Fruit fly (Drosophila melanogaster) whole organism, embryonic: ENCODE measurements around the gene Fitm.

ENCODE experiments used
- Adf1 ChIP-seq: fragments of 200-800 bp; sonication (Bioruptor generic); IDR thresholded peaks from 2 replicates; pipeline ENCODE4 v1.3.6; 2022; ENCODE audit warnings: missing biosample characterization, missing genetic modification characterization
- Antp ChIP-seq: fragments of 200-800 bp; sonication (Bioruptor generic); optimal IDR thresholded peaks from 3 replicates; lab custom pipeline; 2016; ENCODE audit warnings: missing biosample characterization, missing genetic modification characterization
- Atf3 ChIP-seq: fragments of 200-800 bp; sonication (Bioruptor generic); optimal IDR thresholded peaks from 3 replicates; lab custom pipeline; 2016; ENCODE audit warnings: missing biosample characterization, missing genetic modification characterization
- Blimp-1 ChIP-seq: fragments of 200-800 bp; sonication (Bioruptor generic); optimal IDR thresholded peaks from 3 replicates; lab custom pipeline; 2018; ENCODE audit warnings: missing biosample characterization, missing genetic modification characterization, mild to moderate bottlenecking, moderate library complexity, missing genetic modification reagents
- C15 ChIP-seq: fragments of 200-800 bp; sonication (Bioruptor generic); IDR thresholded peaks from 3 replicates; pipeline ENCODE4 v1.3.6; 2022; ENCODE audit warnings: missing biosample characterization, missing genetic modification characterization
- CG10321 ChIP-seq: fragments of 200-800 bp; sonication (Bioruptor generic); IDR thresholded peaks from 2 replicates; pipeline ENCODE4 v1.3.6; 2022; ENCODE audit warnings: missing biosample characterization, missing genetic modification characterization
- CG10654 ChIP-seq: fragments of 200-800 bp; sonication (Bioruptor generic); optimal IDR thresholded peaks from 2 replicates; lab custom pipeline; 2016; ENCODE audit warnings: missing biosample characterization, missing genetic modification characterization
- CG10979 ChIP-seq: fragments of 200-800 bp; sonication (Bioruptor generic); optimal IDR thresholded peaks from 2 replicates; lab custom pipeline; 2018; ENCODE audit warnings: missing biosample characterization, mild to moderate bottlenecking, missing genetic modification characterization, moderate library complexity
- CG11247 ChIP-seq: fragments of 200-800 bp; sonication (Bioruptor generic); IDR thresholded peaks from 2 replicates; pipeline ENCODE4 v1.3.6; 2022; ENCODE audit warnings: missing biosample characterization, missing genetic modification characterization
- CG11398 ChIP-seq: fragments of 200-800 bp; sonication (Bioruptor generic); optimal IDR thresholded peaks from 2 replicates; lab custom pipeline; 2016; ENCODE audit warnings: missing biosample characterization, missing genetic modification characterization
- CG14860 ChIP-seq: fragments of 200-800 bp; sonication (Bioruptor generic); IDR thresholded peaks from 3 replicates; pipeline ENCODE4 v1.3.6; 2022; ENCODE audit warnings: missing biosample characterization, missing genetic modification characterization; ENCODE audit not compliant: partially characterized antibody
- CG15479 ChIP-seq: fragments of 200-800 bp; sonication (Bioruptor generic); optimal IDR thresholded peaks from 3 replicates; lab custom pipeline; 2019; ENCODE audit warnings: missing biosample characterization, mild to moderate bottlenecking, missing genetic modification characterization, moderate library complexity
- CG15514 ChIP-seq: fragments of 200-800 bp; sonication (Bioruptor generic); optimal IDR thresholded peaks from 3 replicates; lab custom pipeline; 2017; ENCODE audit warnings: missing biosample characterization, missing genetic modification characterization, mild to moderate bottlenecking, moderate library complexity, missing genetic modification reagents
- CG17186 ChIP-seq: fragments of 200-800 bp; sonication (Bioruptor generic); optimal IDR thresholded peaks from 3 replicates; lab custom pipeline; 2017; ENCODE audit warnings: missing biosample characterization, missing genetic modification reagents, missing genetic modification characterization
- CG3065 ChIP-seq: fragments of 200-800 bp; sonication (Bioruptor generic); optimal IDR thresholded peaks from 2 replicates; lab custom pipeline; 2016; ENCODE audit warnings: missing biosample characterization, missing genetic modification characterization
- CG31365 ChIP-seq: fragments of 200-800 bp; sonication (Bioruptor generic); optimal IDR thresholded peaks from 2 replicates; lab custom pipeline; 2018; ENCODE audit warnings: missing biosample characterization, mild to moderate bottlenecking, missing genetic modification characterization
- CG4328 ChIP-seq: fragments of 200-800 bp; sonication (Bioruptor generic); optimal IDR thresholded peaks from 3 replicates; lab custom pipeline; 2017; ENCODE audit warnings: missing biosample characterization, missing genetic modification reagents, missing genetic modification characterization
- CG4820 ChIP-seq: fragments of 200-800 bp; sonication (Bioruptor generic); optimal IDR thresholded peaks from 3 replicates; lab custom pipeline; 2016; ENCODE audit warnings: missing biosample characterization, missing genetic modification characterization
- CG5245 ChIP-seq: fragments of 200-800 bp; sonication (Bioruptor generic); optimal IDR thresholded peaks from 3 replicates; lab custom pipeline; 2016; ENCODE audit warnings: missing biosample characterization, missing genetic modification characterization
- CG9817 ChIP-seq: fragments of 200-800 bp; sonication (Bioruptor generic); optimal IDR thresholded peaks from 2 replicates; lab custom pipeline; 2018; ENCODE audit warnings: missing biosample characterization, mild to moderate bottlenecking, missing genetic modification characterization, moderate library complexity
- Dbx ChIP-seq: fragments of 200-800 bp; sonication (Bioruptor generic); IDR thresholded peaks from 3 replicates; pipeline ENCODE4 v1.3.6; 2022; ENCODE audit warnings: missing biosample characterization, missing genetic modification characterization
- Dip3 ChIP-seq: fragments of 200-800 bp; sonication (Bioruptor generic); optimal IDR thresholded peaks from 3 replicates; lab custom pipeline; 2016; ENCODE audit warnings: missing biosample characterization, missing genetic modification characterization
- Ets65A ChIP-seq: fragments of 200-800 bp; sonication (Bioruptor generic); peaks from one replicate; lab custom pipeline; 2016; ENCODE audit warnings: missing biosample characterization, missing genetic modification characterization
- H2.0 ChIP-seq: fragments of 200-800 bp; sonication (Bioruptor generic); IDR thresholded peaks from 2 replicates; pipeline ENCODE4 v1.3.6; 2022; ENCODE audit warnings: missing biosample characterization, missing genetic modification characterization
- HmgD ChIP-seq: fragments of 200-800 bp; sonication (Bioruptor generic); optimal IDR thresholded peaks from 3 replicates; lab custom pipeline; 2016; ENCODE audit warnings: missing biosample characterization, missing genetic modification characterization
- Hr3 ChIP-seq: fragments of 200-800 bp; sonication (Bioruptor generic); optimal IDR thresholded peaks from 3 replicates; lab custom pipeline; 2016; ENCODE audit warnings: missing biosample characterization, missing genetic modification characterization
- Neu2 ChIP-seq: fragments of 200-800 bp; sonication (Bioruptor generic); optimal IDR thresholded peaks from 3 replicates; lab custom pipeline; 2016; ENCODE audit warnings: missing biosample characterization, missing genetic modification characterization, borderline replicate concordance
- NfI ChIP-seq: fragments of 200-800 bp; sonication (Bioruptor generic); optimal IDR thresholded peaks from 3 replicates; lab custom pipeline; 2018; ENCODE audit warnings: missing biosample characterization, mild to moderate bottlenecking, missing genetic modification characterization, moderate library complexity
- Ravus ChIP-seq: fragments of 200-800 bp; sonication (Bioruptor generic); IDR thresholded peaks from 2 replicates; pipeline ENCODE4 v1.3.6; 2022; ENCODE audit warnings: missing biosample characterization, missing genetic modification characterization
- Scr ChIP-seq: fragments of 200-800 bp; sonication (Bioruptor generic); IDR thresholded peaks from 2 replicates; pipeline ENCODE4 v1.3.6; 2022; ENCODE audit warnings: missing biosample characterization, missing genetic modification characterization; ENCODE audit not compliant: partially characterized antibody
- Six4 ChIP-seq: fragments of 200-800 bp; sonication (Bioruptor generic); optimal IDR thresholded peaks from 2 replicates; lab custom pipeline; 2016; ENCODE audit warnings: missing biosample characterization, missing genetic modification characterization
- TFAM ChIP-seq: fragments of 200-800 bp; sonication (Bioruptor generic); optimal IDR thresholded peaks from 2 replicates; lab custom pipeline; 2017; ENCODE audit warnings: missing biosample characterization, missing genetic modification characterization, inconsistent platforms
- Trl ChIP-seq, 3 experiments: fragments of >200 bp in 2 of 3; fragments of 200-800 bp in 1 of 3; sonication (Bioruptor generic) in 1 of 3; optimal IDR thresholded peaks; 2 replicates in 1 of 3; 3 replicates in 2 of 3; lab custom pipeline; 2016 to 2017; ENCODE audit warnings: missing biosample characterization in 1 of 3, missing genetic modification characterization in 1 of 3
- YL-1 ChIP-seq: fragments of 200-800 bp; sonication (Bioruptor generic); optimal IDR thresholded peaks from 3 replicates; lab custom pipeline; 2017; ENCODE audit warnings: missing biosample characterization, mild to moderate bottlenecking, missing genetic modification characterization
- cato ChIP-seq: fragments of 200-800 bp; sonication (Bioruptor generic); optimal IDR thresholded peaks from 2 replicates; lab custom pipeline; 2016; ENCODE audit warnings: missing biosample characterization, missing genetic modification characterization, borderline replicate concordance
- crp ChIP-seq, 2 experiments: fragments of 200-800 bp; sonication (Bioruptor generic); optimal IDR thresholded peaks; 2 replicates in 1 of 2; 3 replicates in 1 of 2; lab custom pipeline; 2017; ENCODE audit warnings: missing biosample characterization in 2 of 2, missing genetic modification characterization in 2 of 2, mild to moderate bottlenecking in 1 of 2, moderate library complexity in 1 of 2
- dpn ChIP-seq, 2 experiments: fragments of 200-800 bp; sonication (Bioruptor generic); optimal IDR thresholded peaks; 3 replicates each; lab custom pipeline; 2016; ENCODE audit warnings: missing biosample characterization in 2 of 2, missing genetic modification characterization in 2 of 2
- fd64A ChIP-seq: fragments of 200-800 bp; sonication (Bioruptor generic); optimal IDR thresholded peaks from 3 replicates; lab custom pipeline; 2018; ENCODE audit warnings: missing biosample characterization, mild to moderate bottlenecking, missing genetic modification characterization
- fd96Cb ChIP-seq: fragments of 200-800 bp; sonication (Bioruptor generic); optimal IDR thresholded peaks from 2 replicates; lab custom pipeline; 2018; ENCODE audit warnings: missing biosample characterization, mild to moderate bottlenecking, missing genetic modification characterization, moderate library complexity
- gem ChIP-seq: fragments of 200-800 bp; sonication (Bioruptor generic); optimal IDR thresholded peaks from 2 replicates; lab custom pipeline; 2019; ENCODE audit warnings: missing biosample characterization, mild to moderate bottlenecking, missing genetic modification characterization, moderate library complexity
- gsb-n ChIP-seq: fragments of 200-800 bp; sonication (Bioruptor generic); optimal IDR thresholded peaks from 3 replicates; lab custom pipeline; 2018; ENCODE audit warnings: missing biosample characterization, mild to moderate bottlenecking, missing genetic modification characterization
- hkb ChIP-seq, 2 experiments: fragments of 200-800 bp in 1 of 2; fragments of >200 bp in 1 of 2; sonication (Bioruptor generic) in 1 of 2; IDR thresholded peaks in 1 of 2; optimal IDR thresholded peaks in 1 of 2; 2 replicates each; pipeline versions ENCODE4 v1.3.6 to Lab custom; 2017 to 2022; ENCODE audit warnings: missing biosample characterization in 1 of 2, missing genetic modification characterization in 1 of 2
- nau ChIP-seq: fragments of 200-800 bp; sonication (Bioruptor generic); optimal IDR thresholded peaks from 3 replicates; lab custom pipeline; 2017; ENCODE audit warnings: missing biosample characterization, mild to moderate bottlenecking, missing genetic modification characterization, missing genetic modification reagents
- sisA ChIP-seq: fragments of 200-800 bp; sonication (Bioruptor generic); IDR thresholded peaks from 2 replicates; pipeline ENCODE4 v1.3.6; 2022; ENCODE audit warnings: missing biosample characterization, missing genetic modification characterization
- sqz ChIP-seq: fragments of 200-800 bp; sonication (Bioruptor generic); optimal IDR thresholded peaks from 3 replicates; lab custom pipeline; 2018; ENCODE audit warnings: missing biosample characterization, mild to moderate bottlenecking, missing genetic modification characterization
- tin ChIP-seq: fragments of 200-800 bp; sonication (Bioruptor generic); optimal IDR thresholded peaks from 3 replicates; lab custom pipeline; 2016; ENCODE audit warnings: missing biosample characterization, missing genetic modification characterization
- tup ChIP-seq: fragments of 200-800 bp; sonication (Bioruptor generic); optimal IDR thresholded peaks from 2 replicates; lab custom pipeline; 2016; ENCODE audit warnings: missing biosample characterization, mild to moderate bottlenecking, missing genetic modification characterization, moderate library complexity
- wek ChIP-seq: fragments of 200-800 bp; sonication (Bioruptor generic); optimal IDR thresholded peaks from 3 replicates; lab custom pipeline; 2018; ENCODE audit warnings: missing biosample characterization, mild to moderate bottlenecking, missing genetic modification characterization, moderate library complexity

Fitm gene

DNA sequence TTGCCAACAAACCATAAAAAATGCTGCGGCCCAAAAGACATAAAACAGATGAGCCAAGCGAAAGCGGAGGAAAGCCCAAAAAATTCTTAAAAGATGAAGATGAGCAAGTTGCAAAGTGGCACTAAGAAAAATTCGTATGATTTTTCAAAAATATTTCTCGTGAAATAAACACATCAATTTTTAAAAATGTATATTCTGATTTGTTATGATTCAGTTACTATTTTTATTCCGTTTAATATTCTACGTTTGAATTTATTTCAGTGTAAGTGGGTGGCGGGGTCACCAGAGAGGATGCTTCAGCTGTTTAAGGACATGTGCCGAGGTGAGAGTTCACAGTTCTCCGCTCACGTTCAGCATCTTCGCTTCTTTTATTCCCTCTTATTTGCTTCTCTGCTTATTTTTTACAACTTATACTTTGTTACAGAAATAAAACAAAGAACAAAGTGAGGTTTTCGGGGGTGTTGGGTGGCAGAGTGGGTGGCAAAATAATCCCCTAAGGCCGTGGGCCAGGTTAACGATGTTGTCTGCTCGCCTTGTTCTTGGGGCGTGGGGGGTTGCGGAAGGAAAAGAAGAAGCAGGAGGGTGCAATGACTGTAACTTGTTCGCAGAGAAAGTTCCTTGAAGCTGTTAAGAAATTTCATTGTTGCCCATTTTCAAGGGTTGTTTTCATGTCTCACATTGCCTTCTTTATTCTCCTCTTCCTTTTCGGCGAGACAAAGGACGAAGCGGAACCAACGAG, 36.6 kb upstream of the Fitm start (continued):
- TF ChIP-seq cato = no peak
- TF ChIP-seq CG4820 (GFP tag; lab: Kevin White, UChicago) = peak; percentile 36
- TF ChIP-seq TFAM (GFP tag; lab: Kevin White, UChicago) = no peak
- TF ChIP-seq Neu2 (GFP tag; lab: Kevin White, UChicago) = no peak
- TF ChIP-seq Dip3 (GFP tag; lab: Kevin White, UChicago) = no peak
- peak; percentile 75 for TF ChIP-seq Ets65A (GFP tag; lab: Kevin White, UChicago)
- TF ChIP-seq wek (GFP tag; lab: Kevin White, UChicago) = no peak
- peak; percentile 39 for TF ChIP-seq Hr3 (GFP tag; lab: Kevin White, UChicago)
- TF ChIP-seq tup (GFP tag; lab: Kevin White, UChicago) = no peak
- no peak for TF ChIP-seq Adf1 (GFP tag; lab: Robert Waterston, UW)
- no peak for TF ChIP-seq Antp
- no peak for TF ChIP-seq CG17186
- TF ChIP-seq CG10321 (GFP tag; lab: Robert Waterston, UW) = no peak
- no peak for TF ChIP-seq CG15479 (GFP tag; lab: Kevin White, UChicago)
- no peak for TF ChIP-seq C15 (GFP tag; lab: Robert Waterston, UW)
- TF ChIP-seq CG5245 (GFP tag; lab: Kevin White, UChicago) = no peak
- TF ChIP-seq CG11398 (GFP tag; lab: Kevin White, UChicago) = no peak
- no peak for TF ChIP-seq CG14860 (GFP tag; lab: Robert Waterston, UW)
- peak; percentile 20 for TF ChIP-seq Atf3 (GFP tag; lab: Kevin White, UChicago)
- peak; percentile 56; the same call in 1 of the 3 replicates for TF ChIP-seq Dbx (GFP tag; lab: Robert Waterston, UW)
- TF ChIP-seq CG10654 = no peak
- no peak for TF ChIP-seq CG11247
- TF ChIP-seq NfI (GFP tag; lab: Kevin White, UChicago) = peak; percentile 49
- TF ChIP-seq CG4328 (GFP tag; lab: Kevin White, UChicago) = no peak
- TF ChIP-seq Scr (GFP tag; lab: Robert Waterston, UW) = no peak
- no peak for TF ChIP-seq YL-1 (GFP tag; lab: Kevin White, UChicago)
- TF ChIP-seq Ravus (GFP tag; lab: Robert Waterston, UW) = no peak
- no peak for TF ChIP-seq crp (GFP tag; optimal IDR thresholded peaks at IDR 0.05; lab: Kevin White, UChicago)
- peak; percentile 8 for TF ChIP-seq sqz
- TF ChIP-seq Blimp-1 (GFP tag; lab: Kevin White, UChicago) = peak; percentile 41
- no peak for TF ChIP-seq CG31365 (tag; lab: Kevin White, UChicago)
- no peak for TF ChIP-seq H2.0 (GFP tag; lab: Robert Waterston, UW)
- peak; percentile 64 for TF ChIP-seq gem
- no peak for TF ChIP-seq Trl (optimal IDR thresholded peaks at IDR 0.05; lab: Kevin White, UChicago)
- no peak for TF ChIP-seq Trl (GFP tag; optimal IDR thresholded peaks at IDR 0.05; lab: Kevin White, UChicago)
- TF ChIP-seq CG15514 (GFP tag; lab: Kevin White, UChicago) = peak; percentile 17
- TF ChIP-seq Six4 = no peak
- no peak for TF ChIP-seq fd64A (GFP tag; lab: Kevin White, UChicago)
- peak in 1 of 2 experiments; percentile 22 for TF ChIP-seq dpn (GFP tag; optimal IDR thresholded peaks at IDR 0.05; lab: Kevin White, UChicago)
- TF ChIP-seq CG10979 (tag; lab: Kevin White, UChicago) = peak; percentile 41
- peak; percentile 30 for TF ChIP-seq fd96Cb (tag; lab: Kevin White, UChicago)
- TF ChIP-seq tin (GFP tag; lab: Kevin White, UChicago) = peak; percentile 32
- no peak for TF ChIP-seq CG3065
- peak; percentile 56 for TF ChIP-seq nau (GFP tag; lab: Kevin White, UChicago)
- peak; percentile 28 for TF ChIP-seq CG9817 (tag; lab: Kevin White, UChicago)
- TF ChIP-seq hkb (optimal IDR thresholded peaks at IDR 0.05; lab: Kevin White, UChicago) = no peak
- TF ChIP-seq hkb (GFP tag; IDR thresholded peaks at IDR 0.05; lab: Robert Waterston, UW) = peak; percentile 66; the same call in 1 of the 2 replicates
- peak; percentile 3 for TF ChIP-seq gsb-n (tag; lab: Kevin White, UChicago)
- peak; percentile 46 for TF ChIP-seq sisA
- TF ChIP-seq HmgD (GFP tag; lab: Kevin White, UChicago) = no peak
